Fruit fly (Drosophila melanogaster) whole organism, embryonic: Measurements from ENCODE around the gene anchor.

ENCODE experiments used
- Aef1 ChIP-seq: fragments of 200-800 bp; sonication (Bioruptor generic); IDR thresholded peaks from 3 replicates; pipeline ENCODE4 v1.3.6; 2022; ENCODE audit warnings: missing biosample characterization, missing genetic modification characterization
- Antp ChIP-seq: fragments of 200-800 bp; sonication (Bioruptor generic); optimal IDR thresholded peaks from 3 replicates; lab custom pipeline; 2016; ENCODE audit warnings: missing biosample characterization, missing genetic modification characterization
- C15 ChIP-seq: fragments of 200-800 bp; sonication (Bioruptor generic); IDR thresholded peaks from 3 replicates; pipeline ENCODE4 v1.3.6; 2022; ENCODE audit warnings: missing biosample characterization, missing genetic modification characterization
- CG10462 ChIP-seq: fragments of 200-800 bp; sonication (Bioruptor generic); optimal IDR thresholded peaks from 2 replicates; lab custom pipeline; 2016; ENCODE audit warnings: missing biosample characterization, missing genetic modification characterization
- CG10979 ChIP-seq: fragments of 200-800 bp; sonication (Bioruptor generic); optimal IDR thresholded peaks from 2 replicates; lab custom pipeline; 2018; ENCODE audit warnings: missing biosample characterization, mild to moderate bottlenecking, missing genetic modification characterization, moderate library complexity
- CG11093 ChIP-seq: fragments of 200-800 bp; sonication (Bioruptor generic); IDR thresholded peaks from 3 replicates; pipeline ENCODE4 v1.3.6; 2022; ENCODE audit warnings: missing biosample characterization, missing genetic modification characterization
- CG11696 ChIP-seq: fragments of 200-800 bp; sonication (Bioruptor generic); IDR thresholded peaks from 2 replicates; pipeline ENCODE4 v1.3.6; 2022; ENCODE audit warnings: missing biosample characterization, missing genetic modification characterization
- CG12219 ChIP-seq: fragments of 200-800 bp; sonication (Bioruptor generic); optimal IDR thresholded peaks from 3 replicates; lab custom pipeline; 2018; ENCODE audit warnings: missing biosample characterization, mild to moderate bottlenecking, missing genetic modification characterization
- CG12659 ChIP-seq: fragments of 200-800 bp; sonication (Bioruptor generic); optimal IDR thresholded peaks from 3 replicates; lab custom pipeline; 2017; ENCODE audit warnings: mild to moderate bottlenecking, missing biosample characterization, missing genetic modification reagents, missing genetic modification characterization
- CG14710 ChIP-seq: fragments of 200-800 bp; sonication (Bioruptor generic); optimal IDR thresholded peaks from 3 replicates; lab custom pipeline; 2019; ENCODE audit warnings: missing biosample characterization, mild to moderate bottlenecking, missing genetic modification characterization, moderate library complexity
- CG15011 ChIP-seq: fragments of 200-800 bp; sonication (Bioruptor generic); optimal IDR thresholded peaks from 3 replicates; lab custom pipeline; 2018; ENCODE audit warnings: missing biosample characterization, mild to moderate bottlenecking, missing genetic modification characterization
- CG1603 ChIP-seq: fragments of 200-800 bp; sonication (Bioruptor generic); optimal IDR thresholded peaks from 2 replicates; lab custom pipeline; 2019; ENCODE audit warnings: missing biosample characterization, mild to moderate bottlenecking, missing genetic modification characterization, moderate library complexity
- CG18011 ChIP-seq: fragments of 200-800 bp; sonication (Bioruptor generic); optimal IDR thresholded peaks from 2 replicates; lab custom pipeline; 2017; ENCODE audit warnings: missing biosample characterization, missing genetic modification characterization, mild to moderate bottlenecking, moderate library complexity, missing genotype
- CG18476 ChIP-seq: fragments of 200-800 bp; sonication (Bioruptor generic); optimal IDR thresholded peaks from 2 replicates; lab custom pipeline; 2016; ENCODE audit warnings: missing biosample characterization, mild to moderate bottlenecking, missing genetic modification characterization
- CG31365 ChIP-seq: fragments of 200-800 bp; sonication (Bioruptor generic); optimal IDR thresholded peaks from 2 replicates; lab custom pipeline; 2018; ENCODE audit warnings: missing biosample characterization, mild to moderate bottlenecking, missing genetic modification characterization
- CG34224 ChIP-seq: fragments of 200-800 bp; sonication (Bioruptor generic); IDR thresholded peaks from 3 replicates; pipeline ENCODE4 v1.3.6; 2022; ENCODE audit warnings: missing biosample characterization, missing genetic modification characterization; ENCODE audit not compliant: partially characterized antibody
- CG4730 ChIP-seq: fragments of 200-800 bp; sonication (Bioruptor generic); IDR thresholded peaks from 2 replicates; pipeline ENCODE4 v1.3.6; 2022; ENCODE audit warnings: missing biosample characterization, missing genetic modification characterization
- CG7271 ChIP-seq: fragments of 200-800 bp; sonication (Bioruptor generic); optimal IDR thresholded peaks from 2 replicates; lab custom pipeline; 2018; ENCODE audit warnings: missing biosample characterization, mild to moderate bottlenecking, missing genetic modification characterization, moderate library complexity
- CG7963 ChIP-seq: fragments of 200-800 bp; sonication (Bioruptor generic); IDR thresholded peaks from 3 replicates; pipeline ENCODE4 v1.3.6; 2022; ENCODE audit warnings: missing biosample characterization, missing genetic modification characterization; ENCODE audit not compliant: partially characterized antibody
- CG8359 ChIP-seq: fragments of 200-800 bp; sonication (Bioruptor generic); optimal IDR thresholded peaks from 2 replicates; lab custom pipeline; 2017; ENCODE audit warnings: missing biosample characterization, mild to moderate bottlenecking, missing genetic modification characterization, borderline replicate concordance
- CG9437 ChIP-seq: fragments of 200-800 bp; sonication (Bioruptor generic); optimal IDR thresholded peaks from 2 replicates; lab custom pipeline; 2018; ENCODE audit warnings: missing biosample characterization, mild to moderate bottlenecking, missing genetic modification characterization
- Dip3 ChIP-seq: fragments of 200-800 bp; sonication (Bioruptor generic); optimal IDR thresholded peaks from 3 replicates; lab custom pipeline; 2016; ENCODE audit warnings: missing biosample characterization, missing genetic modification characterization
- E2f1 ChIP-seq: fragments of 200-800 bp; sonication (Bioruptor generic); IDR thresholded peaks from 2 replicates; pipeline ENCODE4 v1.3.6; 2022; ENCODE audit warnings: missing biosample characterization, missing genetic modification characterization
- ERR ChIP-seq: fragments of 200-800 bp; sonication (Bioruptor generic); optimal IDR thresholded peaks from 2 replicates; lab custom pipeline; 2016; ENCODE audit warnings: missing biosample characterization, missing genetic modification characterization
- Hr51 ChIP-seq, 2 experiments: fragments of 200-800 bp; sonication (Bioruptor generic); optimal IDR thresholded peaks; 2 replicates in 1 of 2; 3 replicates in 1 of 2; lab custom pipeline; 2016 to 2018; ENCODE audit warnings: missing biosample characterization in 2 of 2, missing genetic modification characterization in 2 of 2, mild to moderate bottlenecking in 1 of 2, moderate library complexity in 1 of 2
- Lhr ChIP-seq: fragments of 200-800 bp; sonication (Bioruptor generic); optimal IDR thresholded peaks from 3 replicates; lab custom pipeline; 2017; ENCODE audit warnings: mild to moderate bottlenecking, missing biosample characterization, missing genetic modification reagents, missing genetic modification characterization
- Sry-δ ChIP-seq: fragments of 200-800 bp; sonication (Bioruptor generic); optimal IDR thresholded peaks from 2 replicates; lab custom pipeline; 2016; ENCODE audit warnings: missing biosample characterization, missing genetic modification characterization
- abd-A ChIP-seq: fragments of 200-800 bp; sonication (Bioruptor generic); optimal IDR thresholded peaks from 3 replicates; lab custom pipeline; 2019; ENCODE audit warnings: missing biosample characterization, mild to moderate bottlenecking, missing genetic modification characterization, moderate library complexity
- bab2 ChIP-seq: fragments of 200-800 bp; sonication (Bioruptor generic); optimal IDR thresholded peaks from 2 replicates; lab custom pipeline; 2016; ENCODE audit warnings: missing biosample characterization, missing genetic modification characterization
- ewg ChIP-seq: fragments of 200-800 bp; sonication (Bioruptor generic); optimal IDR thresholded peaks from 3 replicates; lab custom pipeline; 2017; ENCODE audit warnings: mild to moderate bottlenecking, missing biosample characterization, missing genetic modification reagents, missing genetic modification characterization
- fd102C ChIP-seq: fragments of 200-800 bp; sonication (Bioruptor generic); optimal IDR thresholded peaks from 2 replicates; lab custom pipeline; 2018; ENCODE audit warnings: missing biosample characterization, mild to moderate bottlenecking, missing genetic modification characterization, moderate library complexity
- fd64A ChIP-seq: fragments of 200-800 bp; sonication (Bioruptor generic); optimal IDR thresholded peaks from 3 replicates; lab custom pipeline; 2018; ENCODE audit warnings: missing biosample characterization, mild to moderate bottlenecking, missing genetic modification characterization
- ken ChIP-seq: fragments of 200-800 bp; sonication (Bioruptor generic); IDR thresholded peaks from 3 replicates; pipeline ENCODE4 v1.3.6; 2022; ENCODE audit warnings: missing biosample characterization, missing genetic modification characterization
- klu ChIP-seq: fragments of 200-800 bp; sonication (Bioruptor generic); IDR thresholded peaks from 2 replicates; pipeline ENCODE4 v1.3.6; 2022; ENCODE audit warnings: missing biosample characterization, missing genetic modification characterization
- luna ChIP-seq: fragments of 200-800 bp; sonication (Bioruptor generic); optimal IDR thresholded peaks from 2 replicates; lab custom pipeline; 2016; ENCODE audit warnings: missing biosample characterization, missing genetic modification characterization
- mam ChIP-seq: fragments of 200-800 bp; sonication (Bioruptor generic); optimal IDR thresholded peaks from 3 replicates; lab custom pipeline; 2016; ENCODE audit warnings: missing biosample characterization, missing genetic modification characterization
- p53 ChIP-seq: fragments of 200-800 bp; sonication (Bioruptor generic); optimal IDR thresholded peaks from 2 replicates; lab custom pipeline; 2016; ENCODE audit warnings: missing biosample characterization, missing genetic modification characterization
- peb ChIP-seq: fragments of 200-800 bp; sonication (Bioruptor generic); IDR thresholded peaks from 2 replicates; pipeline ENCODE4 v1.3.6; 2022; ENCODE audit warnings: missing biosample characterization, missing genetic modification characterization
- pzg ChIP-seq: fragments of 200-800 bp; sonication (Bioruptor generic); optimal IDR thresholded peaks from 3 replicates; lab custom pipeline; 2018; ENCODE audit warnings: missing biosample characterization, mild to moderate bottlenecking, missing genetic modification characterization, moderate library complexity
- row ChIP-seq: fragments of 200-800 bp; sonication (Bioruptor generic); IDR thresholded peaks from 3 replicates; pipeline ENCODE4 v1.3.6; 2022; ENCODE audit warnings: missing biosample characterization, missing genetic modification characterization
- sc ChIP-seq, 3 experiments: fragments of >200 bp in 2 of 3; fragments of 200-800 bp in 1 of 3; sonication (Bioruptor generic) in 1 of 3; optimal IDR thresholded peaks; 2 replicates in 2 of 3; 3 replicates in 1 of 3; lab custom pipeline; 2017; ENCODE audit warnings: mild to moderate bottlenecking in 1 of 3, missing biosample characterization in 1 of 3, missing genetic modification characterization in 1 of 3, missing genetic modification reagents in 1 of 3
- sens ChIP-seq: fragments of 200-800 bp; sonication (Bioruptor generic); peaks from one replicate; lab custom pipeline; 2016; ENCODE audit warnings: missing biosample characterization, missing genetic modification characterization
- sr ChIP-seq: fragments of 200-800 bp; sonication (Bioruptor generic); IDR thresholded peaks from 3 replicates; pipeline ENCODE4 v1.3.6; 2022; ENCODE audit warnings: missing biosample characterization, missing genetic modification characterization
- stwl ChIP-seq: fragments of 200-800 bp; sonication (Bioruptor generic); optimal IDR thresholded peaks from 3 replicates; lab custom pipeline; 2018; ENCODE audit warnings: missing biosample characterization, mild to moderate bottlenecking, missing genetic modification characterization, moderate library complexity
- trh ChIP-seq: fragments of 200-800 bp; sonication (Bioruptor generic); optimal IDR thresholded peaks from 2 replicates; lab custom pipeline; 2016; ENCODE audit warnings: missing biosample characterization, missing genetic modification characterization
- wdn ChIP-seq: fragments of 200-800 bp; sonication (Bioruptor generic); IDR thresholded peaks from 2 replicates; pipeline ENCODE4 v1.3.6; 2022; ENCODE audit warnings: missing biosample characterization, missing genetic modification characterization
- zen ChIP-seq: fragments of 200-800 bp; sonication (Bioruptor generic); optimal IDR thresholded peaks from 3 replicates; lab custom pipeline; 2018; ENCODE audit warnings: missing biosample characterization, mild to moderate bottlenecking, missing genetic modification characterization, moderate library complexity

anchor gene

dm6 chr3L:17653701-17654667 lies 32.4 kb downstream of the anchor start, which contains the start of the genes Krn, Ndfip and CG7484 (continued):
- TF ChIP-seq CG12219 (peak; percentile 53), CG9437 (GFP tag; lab: Kevin White, UChicago) (peak; percentile 72), CG18476 (GFP tag; lab: Kevin White, UChicago) (peak; percentile 82), CG34224 (peak; percentile 91), sr (GFP tag; lab: Robert Waterston, UW) (0 out of 3 replicates have a peak, but pooled peaks have one; percentile 5), wdn (GFP tag; lab: Robert Waterston, UW) (peak; percentile 73), p53 (GFP tag; lab: Kevin White, UChicago) (peak; percentile 65), CG1603 (tag; lab: Kevin White, UChicago) (peak; percentile 60), abd-A (tag; lab: Kevin White, UChicago) (peak; percentile 86), stwl (tag; lab: Kevin White, UChicago) (peak; percentile 67), E2f1 (GFP tag; lab: Robert Waterston, UW) (peak; percentile 84), CG10979 (tag; lab: Kevin White, UChicago) (peak; percentile 84), Aef1 (GFP tag; lab: Robert Waterston, UW) (peak; percentile 85), Sry-δ (GFP tag; lab: Kevin White, UChicago) (peak; percentile 98), CG7963 (GFP tag; lab: Robert Waterston, UW) (peak; percentile 87), CG7271 (peak; percentile 76), C15 (no peak; the same call in 2 of the 3 replicates), ken (peak; percentile 79), CG11696 (0 out of 2 replicates have a peak, but pooled peaks have one; percentile 38), CG10462 (GFP tag; lab: Kevin White, UChicago) (peak; percentile 79), row (GFP tag; lab: Robert Waterston, UW) (peak; percentile 98), fd64A (no peak), peb (GFP tag; lab: Robert Waterston, UW) (0 out of 2 replicates have a peak, but pooled peaks have one; percentile 41), CG8359 (GFP tag; lab: Kevin White, UChicago) (no peak), CG12659 (peak; percentile 96), CG11093 (peak; percentile 72), Lhr (GFP tag; lab: Kevin White, UChicago) (peak; percentile 66), mam (peak; percentile 85), ERR (GFP tag; lab: Kevin White, UChicago) (peak; percentile 63), Hr51 (GFP tag; optimal IDR thresholded peaks at IDR 0.05; lab: Kevin White, UChicago) (peak; percentile 87 to 91), CG14710 (tag; lab: Kevin White, UChicago) (peak; percentile 95), sc (optimal IDR thresholded peaks at IDR 0.05; lab: Kevin White, UChicago) (no peak), sc (GFP tag; optimal IDR thresholded peaks at IDR 0.05; lab: Kevin White, UChicago) (peak; percentile 55), Dip3 (GFP tag; lab: Kevin White, UChicago) (peak; percentile 80), CG31365 (tag; lab: Kevin White, UChicago) (peak; percentile 30), luna (GFP tag; lab: Kevin White, UChicago) (peak; percentile 50), ewg (GFP tag; lab: Kevin White, UChicago) (peak; percentile 76), klu (GFP tag; lab: Robert Waterston, UW) (peak; percentile 79; the same call in 1 of the 2 replicates), fd102C (GFP tag; lab: Kevin White, UChicago) (no peak), CG18011 (peak; percentile 53), sens (GFP tag; lab: Kevin White, UChicago) (peak; percentile 95), CG4730 (GFP tag; lab: Robert Waterston, UW) (peak; percentile 73), trh (GFP tag; lab: Kevin White, UChicago) (peak; percentile 67), zen (tag; lab: Kevin White, UChicago) (peak; percentile 91), bab2 (GFP tag; lab: Kevin White, UChicago) (peak; percentile 76), Antp (peak; percentile 77), pzg (GFP tag; lab: Kevin White, UChicago) (peak; percentile 76), CG15011 (GFP tag; lab: Kevin White, UChicago) (peak; percentile 75)
